ENCODE assay signal across 3 fruit fly cellular contexts in the genomic region with DNA sequence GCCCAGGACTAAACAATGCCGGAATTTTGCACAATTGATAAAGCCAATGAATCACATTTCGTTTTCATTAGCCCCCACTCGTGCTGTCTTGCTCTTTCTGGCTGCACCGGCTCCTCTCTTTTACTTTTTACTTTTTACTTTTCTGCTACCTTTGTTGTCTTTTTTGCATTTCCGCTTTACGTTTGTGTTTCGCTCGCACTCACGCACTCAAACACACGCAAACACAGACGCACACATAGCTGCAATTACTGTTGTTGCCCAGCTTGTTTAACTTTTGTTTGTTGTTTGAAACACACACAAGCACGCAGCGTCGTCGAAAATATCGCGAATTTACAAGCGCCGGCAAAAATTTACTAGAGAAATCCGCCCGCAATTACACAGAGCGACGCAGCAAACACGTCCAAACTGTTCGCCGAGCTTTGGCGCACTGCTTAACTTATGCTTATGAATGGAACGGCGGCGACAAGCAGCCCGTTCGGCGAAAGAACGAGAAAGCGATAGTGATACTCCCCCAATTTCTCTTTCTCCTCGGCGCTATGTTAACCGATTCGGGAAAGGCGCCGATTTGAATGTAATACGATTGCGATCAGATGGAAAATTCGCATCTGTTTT.
A peak's percentile ranks its signal among the peaks of the same experiment; 100 is the strongest.
TF ChIP-seq lines count a peak whose summit lies in the region.

A gene (minus strand): TSS at position 413 of the 612 bp plus-strand sequence.

TF ChIP-seq in whole organism, embryonic, 481 proteins besides CTCF, POLR2A, EP300 and RAD21 (continued from another document and continues in another):
- peak; percentile 11 for TF ChIP-seq psq (GFP tag; optimal IDR thresholded peaks at IDR 0.05; lab: Kevin White, UChicago)
- TF ChIP-seq Myb (GFP tag; optimal IDR thresholded peaks at IDR 0.05; lab: Kevin White, UChicago): peak; percentile 20
- no peak for TF ChIP-seq hbn (GFP tag; IDR thresholded peaks at IDR 0.05; lab: Robert Waterston, UW; ENCODE audit: partially characterized antibody)
- peak; percentile 43 for TF ChIP-seq CG13894 (tag; optimal IDR thresholded peaks at IDR 0.05; lab: Kevin White, UChicago)
- 0 out of 2 replicates have a peak, but pooled peaks have one; percentile 40 for TF ChIP-seq sna (GFP tag; IDR thresholded peaks at IDR 0.05; lab: Robert Waterston, UW; ENCODE audit: partially characterized antibody)
- TF ChIP-seq CG34422 (GFP tag; IDR thresholded peaks at IDR 0.05; lab: Robert Waterston, UW): peak; percentile 45; the same call in 1 of the 3 replicates
- peak; percentile 19; the same call in 1 of the 2 replicates for TF ChIP-seq CG14014 (GFP tag; IDR thresholded peaks at IDR 0.05; lab: Robert Waterston, UW)
- 0 out of 3 replicates have a peak, but pooled peaks have one; percentile 30 for TF ChIP-seq sr (GFP tag; IDR thresholded peaks at IDR 0.05; lab: Robert Waterston, UW)
- no peak for TF ChIP-seq CG1024 (GFP tag; IDR thresholded peaks at IDR 0.05; lab: Robert Waterston, UW)
- TF ChIP-seq lbe (GFP tag; optimal IDR thresholded peaks at IDR 0.05; lab: Kevin White, UChicago): no peak
- TF ChIP-seq Hmr (GFP tag; optimal IDR thresholded peaks at IDR 0.05; lab: Kevin White, UChicago): peak; percentile 8
- TF ChIP-seq CG7987 (GFP tag; optimal IDR thresholded peaks at IDR 0.05; lab: Kevin White, UChicago): peak; percentile 20
- peak; percentile 90 for TF ChIP-seq Med (GFP tag; lab: Kevin White, UChicago)
- peak; percentile 37 for TF ChIP-seq CG12659 (GFP tag; optimal IDR thresholded peaks at IDR 0.05; lab: Kevin White, UChicago)
- peak; percentile 27 for TF ChIP-seq CG2120 (GFP tag; optimal IDR thresholded peaks at IDR 0.05; lab: Kevin White, UChicago)
- TF ChIP-seq nerfin-2 (GFP tag; IDR thresholded peaks at IDR 0.05; lab: Robert Waterston, UW; ENCODE audit: partially characterized antibody): peak; percentile 40; the same call in 1 of the 2 replicates
- peak; percentile 41; the same call in 1 of the 2 replicates for TF ChIP-seq klu (GFP tag; IDR thresholded peaks at IDR 0.05; lab: Robert Waterston, UW)
- TF ChIP-seq CG11504 (tag; optimal IDR thresholded peaks at IDR 0.05; lab: Kevin White, UChicago): peak; percentile 14
- 0 out of 2 replicates have a peak, but pooled peaks have one; percentile 38 for TF ChIP-seq ato (GFP tag; IDR thresholded peaks at IDR 0.05; lab: Robert Waterston, UW; ENCODE audit: partially characterized antibody)
- TF ChIP-seq ken (GFP tag; IDR thresholded peaks at IDR 0.05; lab: Robert Waterston, UW): 0 out of 3 replicates have a peak, but pooled peaks have one; percentile 47
- TF ChIP-seq Opbp (GFP tag; IDR thresholded peaks at IDR 0.05; lab: Robert Waterston, UW; ENCODE audit: partially characterized antibody): peak; percentile 46; the same call in 1 of the 3 replicates
- peak; percentile 52; the same call in 1 of the 2 replicates for TF ChIP-seq NFAT (GFP tag; IDR thresholded peaks at IDR 0.05; lab: Robert Waterston, UW)
- TF ChIP-seq CG7357 (GFP tag; IDR thresholded peaks at IDR 0.05; lab: Robert Waterston, UW): no peak
- no peak for TF ChIP-seq mld (GFP tag; IDR thresholded peaks at IDR 0.05; lab: Robert Waterston, UW; ENCODE audit: partially characterized antibody)
- no peak for TF ChIP-seq p53 (GFP tag; optimal IDR thresholded peaks at IDR 0.05; lab: Kevin White, UChicago)
- TF ChIP-seq z (GFP tag; IDR thresholded peaks at IDR 0.05; lab: Robert Waterston, UW): no peak
- TF ChIP-seq CG32532 (GFP tag; IDR thresholded peaks at IDR 0.05; lab: Robert Waterston, UW): peak; percentile 51
- no peak for TF ChIP-seq CG8281 (tag; optimal IDR thresholded peaks at IDR 0.05; lab: Kevin White, UChicago)
- TF ChIP-seq CG3281 (GFP tag; optimal IDR thresholded peaks at IDR 0.05; lab: Kevin White, UChicago): peak; percentile 20
- TF ChIP-seq E2f2 (GFP tag; IDR thresholded peaks at IDR 0.05; lab: Robert Waterston, UW): peak; percentile 65
- TF ChIP-seq amos (GFP tag; IDR thresholded peaks at IDR 0.05; lab: Robert Waterston, UW; ENCODE audit: partially characterized antibody): peak; percentile 53; the same call in 1 of the 2 replicates
- TF ChIP-seq Atf6 (GFP tag; IDR thresholded peaks at IDR 0.05; lab: Robert Waterston, UW): 0 out of 2 replicates have a peak, but pooled peaks have one; percentile 17
- 0 out of 2 replicates have a peak, but pooled peaks have one; percentile 15 for TF ChIP-seq CG14441 (GFP tag; IDR thresholded peaks at IDR 0.05; lab: Robert Waterston, UW)
- TF ChIP-seq CG1832 (GFP tag; optimal IDR thresholded peaks at IDR 0.05; lab: Kevin White, UChicago): peak; percentile 65
- 0 out of 4 replicates have a peak, but pooled peaks have one; percentile 74 for TF ChIP-seq chinmo (GFP tag; IDR thresholded peaks at IDR 0.05; lab: Robert Waterston, UW; ENCODE audit: partially characterized antibody)
- peak; percentile 23 for TF ChIP-seq sd (tag; optimal IDR thresholded peaks at IDR 0.05; lab: Kevin White, UChicago)

TF ChIP-seq in whole organism, prepupa, 60 proteins besides CTCF, POLR2A, EP300 and RAD21 (continued from another document):
- TF ChIP-seq Ets21C (GFP tag; optimal IDR thresholded peaks at IDR 0.05; lab: Kevin White, UChicago) (no peak), CG15336 (GFP tag; IDR thresholded peaks at IDR 0.05; lab: Robert Waterston, UW) (0 out of 2 replicates have a peak, but pooled peaks have one; percentile 27), Sox15 (GFP tag; optimal IDR thresholded peaks at IDR 0.05; lab: Kevin White, UChicago) (no peak), Hr39 (GFP tag; optimal IDR thresholded peaks at IDR 0.05; lab: Kevin White, UChicago) (no peak), vri (GFP tag; optimal IDR thresholded peaks at IDR 0.05; lab: Kevin White, UChicago) (peak; percentile 12), CG8319 (GFP tag; optimal IDR thresholded peaks at IDR 0.05; lab: Kevin White, UChicago) (no peak), Eip78C (GFP tag; lab: Kevin White, UChicago) (peak; percentile 70), CG16779 (tag; optimal IDR thresholded peaks at IDR 0.05; lab: Kevin White, UChicago) (peak; percentile 39), acj6 (GFP tag; optimal IDR thresholded peaks at IDR 0.05; lab: Kevin White, UChicago) (no peak), CG7368 (GFP tag; optimal IDR thresholded peaks at IDR 0.05; lab: Kevin White, UChicago) (peak; percentile 4), Hr4 (GFP tag; optimal IDR thresholded peaks at IDR 0.05; lab: Kevin White, UChicago) (no peak), CG6808 (GFP tag; optimal IDR thresholded peaks at IDR 0.05; lab: Kevin White, UChicago) (peak; percentile 69), CG6163 (GFP tag; IDR thresholded peaks at IDR 0.05; lab: Robert Waterston, UW) (peak; percentile 54; the same call in 2 of the 3 replicates), CG8119 (GFP tag; IDR thresholded peaks at IDR 0.05; lab: Robert Waterston, UW) (peak; percentile 50; the same call in 2 of the 3 replicates), CG11294 (GFP tag; IDR thresholded peaks at IDR 0.05; lab: Robert Waterston, UW) (no peak), CG9139 (GFP tag; optimal IDR thresholded peaks at IDR 0.05; lab: Kevin White, UChicago) (peak; percentile 10), fd59A (GFP tag; optimal IDR thresholded peaks at IDR 0.05; lab: Kevin White, UChicago) (peak; percentile 16), fkh (GFP tag; optimal IDR thresholded peaks at IDR 0.05; lab: Kevin White, UChicago) (peak; percentile 3), CG10631 (GFP tag; optimal IDR thresholded peaks at IDR 0.05; lab: Kevin White, UChicago) (no peak), Hr38 (GFP tag; optimal IDR thresholded peaks at IDR 0.05; lab: Kevin White, UChicago) (no peak), Met (GFP tag; optimal IDR thresholded peaks at IDR 0.05; lab: Kevin White, UChicago) (peak; percentile 5), Eip93F (GFP tag; optimal IDR thresholded peaks at IDR 0.05; lab: Kevin White, UChicago) (no peak), ss (GFP tag; optimal IDR thresholded peaks at IDR 0.05; lab: Kevin White, UChicago) (peak in 1 of 2 experiments; percentile 51), CG4318 (GFP tag; optimal IDR thresholded peaks at IDR 0.05; lab: Kevin White, UChicago) (no peak), CG6276 (GFP tag; optimal IDR thresholded peaks at IDR 0.05; lab: Kevin White, UChicago) (peak; percentile 37), Gug (GFP tag; IDR thresholded peaks at IDR 0.05; lab: Robert Waterston, UW) (no peak), esn (GFP tag; optimal IDR thresholded peaks at IDR 0.05; lab: Kevin White, UChicago) (no peak), CG3919 (GFP tag; optimal IDR thresholded peaks at IDR 0.05; lab: Kevin White, UChicago) (peak; percentile 10), CG8632 (GFP tag; optimal IDR thresholded peaks at IDR 0.05; lab: Kevin White, UChicago) (no peak), OdsH (GFP tag; optimal IDR thresholded peaks at IDR 0.05; lab: Kevin White, UChicago) (no peak), Blimp-1 (GFP tag; optimal IDR thresholded peaks at IDR 0.05; lab: Kevin White, UChicago) (peak; percentile 37), Sox102F (GFP tag; optimal IDR thresholded peaks at IDR 0.05; lab: Kevin White, UChicago) (no peak)
TF ChIP-seq in whole organism, prepupa: peak in this region for 25.

TF ChIP-seq in whole organism, pupa, 21 proteins besides CTCF, POLR2A, EP300 and RAD21 (continued from another document):
- TF ChIP-seq CG12605 (GFP tag; IDR thresholded peaks at IDR 0.05; lab: Robert Waterston, UW): no peak; the same call in 1 of the 2 replicates
